Fruit fly (Drosophila melanogaster): ENCODE data around the gene CG43736.

The CG43736 gene

dm6 chrX:6852574-6852973 is 11.1 kb upstream of the CG43736 start (continued):
- peak; percentile 71 for TF ChIP-seq peb (GFP tag; IDR thresholded peaks at IDR 0.05)
- TF ChIP-seq CG7357 (GFP tag; IDR thresholded peaks at IDR 0.05) = peak; percentile 98
- peak; percentile 85 for TF ChIP-seq CG7372 (GFP tag; IDR thresholded peaks at IDR 0.05)
- TF ChIP-seq CG1024 (GFP tag; IDR thresholded peaks at IDR 0.05) = peak; percentile 62
- peak; percentile 71 for TF ChIP-seq wor (GFP tag; IDR thresholded peaks at IDR 0.05)
- peak; percentile 84 for TF ChIP-seq Myb (GFP tag; optimal IDR thresholded peaks at IDR 0.05)
- TF ChIP-seq exex (tag; optimal IDR thresholded peaks at IDR 0.05) = peak; percentile 71
- TF ChIP-seq salm (tag; optimal IDR thresholded peaks at IDR 0.05) = peak; percentile 79
- TF ChIP-seq CG13287 (GFP tag; IDR thresholded peaks at IDR 0.05; ENCODE audit: partially characterized antibody) = peak; percentile 66
- peak; percentile 86 for TF ChIP-seq CrebB (tag; optimal IDR thresholded peaks at IDR 0.05)
- TF ChIP-seq hb (GFP tag; IDR thresholded peaks at IDR 0.05; ENCODE audit: partially characterized antibody) = no peak
- TF ChIP-seq CG34422 (GFP tag; IDR thresholded peaks at IDR 0.05) = peak; percentile 74; the same call in 2 of the 3 replicates
- peak; percentile 90 for TF ChIP-seq CG2116 (GFP tag; optimal IDR thresholded peaks at IDR 0.05)
- TF ChIP-seq slou (GFP tag; optimal IDR thresholded peaks at IDR 0.05) = peak; percentile 82
- TF ChIP-seq CG6854 (GFP tag; optimal IDR thresholded peaks at IDR 0.05) = peak; percentile 77
- peak; percentile 75 for TF ChIP-seq CG31365 (tag; optimal IDR thresholded peaks at IDR 0.05)
- peak; percentile 90 for TF ChIP-seq bcd (GFP tag; optimal IDR thresholded peaks at IDR 0.05)
- TF ChIP-seq wek (GFP tag; optimal IDR thresholded peaks at IDR 0.05) = peak; percentile 72
- no peak for TF ChIP-seq corto (GFP tag; optimal IDR thresholded peaks at IDR 0.05)
- peak; percentile 88 for TF ChIP-seq Atf6 (GFP tag; IDR thresholded peaks at IDR 0.05)
- TF ChIP-seq CG4404 (GFP tag; IDR thresholded peaks at IDR 0.05) = peak; percentile 67
- peak; percentile 99 for TF ChIP-seq Ets65A (GFP tag)
- peak; percentile 83 for TF ChIP-seq nerfin-1 (tag; optimal IDR thresholded peaks at IDR 0.05)
- TF ChIP-seq fu2 (GFP tag; optimal IDR thresholded peaks at IDR 0.05) = peak; percentile 89
- TF ChIP-seq NC2β (GFP tag; optimal IDR thresholded peaks at IDR 0.05) = peak; percentile 87
- TF ChIP-seq Med (GFP tag) = peak; percentile 99
- no peak for TF ChIP-seq CG8478 (optimal IDR thresholded peaks at IDR 0.05)
- TF ChIP-seq row (GFP tag; IDR thresholded peaks at IDR 0.05) = peak; percentile 95
- peak; percentile 79 for TF ChIP-seq Oaz (GFP tag; IDR thresholded peaks at IDR 0.05)
- peak; percentile 78 for TF ChIP-seq Usf (GFP tag; optimal IDR thresholded peaks at IDR 0.05)
- TF ChIP-seq Deaf1 (tag; optimal IDR thresholded peaks at IDR 0.05) = peak; percentile 68
- TF ChIP-seq Sox102F (GFP tag; optimal IDR thresholded peaks at IDR 0.05) = peak; percentile 91
- TF ChIP-seq CG12155 (GFP tag; optimal IDR thresholded peaks at IDR 0.05) = peak; percentile 90
- peak; percentile 83 for TF ChIP-seq scrt (GFP tag; optimal IDR thresholded peaks at IDR 0.05)
- TF ChIP-seq kah (GFP tag; optimal IDR thresholded peaks at IDR 0.05) = peak; percentile 72
- peak; percentile 89 for TF ChIP-seq en (GFP tag; optimal IDR thresholded peaks at IDR 0.05)
- peak; percentile 78; the same call in 1 of the 2 replicates for TF ChIP-seq aop (GFP tag; IDR thresholded peaks at IDR 0.05)
- peak; percentile 46 for TF ChIP-seq CG15073 (GFP tag; optimal IDR thresholded peaks at IDR 0.05)
- peak; percentile 89 for TF ChIP-seq CG17186 (GFP tag; optimal IDR thresholded peaks at IDR 0.05)
- TF ChIP-seq toy (GFP tag; IDR thresholded peaks at IDR 0.05) = peak; percentile 52; the same call in 1 of the 2 replicates
- TF ChIP-seq HLH3B (GFP tag; IDR thresholded peaks at IDR 0.05) = peak; percentile 83
- peak; percentile 60; the same call in 2 of the 3 replicates for TF ChIP-seq HLH4C (GFP tag; IDR thresholded peaks at IDR 0.05; ENCODE audit: partially characterized antibody)
- TF ChIP-seq Abd-B (GFP tag; optimal IDR thresholded peaks at IDR 0.05) = peak; percentile 92
- peak; percentile 86 for TF ChIP-seq Ets97D (GFP tag; optimal IDR thresholded peaks at IDR 0.05)
- TF ChIP-seq CG13894 (tag; optimal IDR thresholded peaks at IDR 0.05) = peak; percentile 94
- TF ChIP-seq Hr39 (optimal IDR thresholded peaks at IDR 0.05) = no peak
- peak; percentile 73 for TF ChIP-seq CG3995 (GFP tag; optimal IDR thresholded peaks at IDR 0.05)
- no peak for TF ChIP-seq pita (GFP tag; optimal IDR thresholded peaks at IDR 0.05)
- TF ChIP-seq prd (optimal IDR thresholded peaks at IDR 0.05) = no peak
- TF ChIP-seq prd (GFP tag; IDR thresholded peaks at IDR 0.05) = peak; percentile 88
- no peak for TF ChIP-seq Trl (optimal IDR thresholded peaks at IDR 0.05)
- peak; percentile 94 for TF ChIP-seq Trl (GFP tag; optimal IDR thresholded peaks at IDR 0.05)
- peak; percentile 92 for TF ChIP-seq dmrt99B (tag; optimal IDR thresholded peaks at IDR 0.05)

Measured in whole organism, embryonic.